Worm (Caenorhabditis elegans) whole organism, mixed stage, embryonic: ENCODE data around the gene acr-24.

Experiments used
- M03D4.4 ChIP-seq: sonication (generic microtip); optimal IDR thresholded peaks from 2 replicates; lab custom pipeline; 2017; ENCODE audit warnings: mild to moderate bottlenecking, missing genetic modification characterization, missing compliant biosample characterization
- ces-1 ChIP-seq: fragments of 150-350 bp; optimal IDR thresholded peaks from 2 replicates; lab custom pipeline; 2014; ENCODE audit warnings: missing biosample characterization, missing genetic modification reagents, missing genetic modification characterization
- elt-1 ChIP-seq: sonication (generic microtip); optimal IDR thresholded peaks from 2 replicates; lab custom pipeline; 2017; ENCODE audit warnings: missing genetic modification characterization, mild to moderate bottlenecking, missing compliant biosample characterization, antibody characterized with exemption, moderate library complexity, borderline replicate concordance; ENCODE audit not compliant: insufficient read depth
- lin-13 ChIP-seq: fragments of 150-350 bp; optimal IDR thresholded peaks from 2 replicates; lab custom pipeline; 2014; ENCODE audit warnings: missing biosample characterization, missing genetic modification characterization
- lsy-2 ChIP-seq: fragments of 150-350 bp; optimal IDR thresholded peaks from 2 replicates; lab custom pipeline; 2014; ENCODE audit warnings: missing biosample characterization, missing genetic modification characterization
- mab-5 ChIP-seq: fragments of 150-350 bp; optimal IDR thresholded peaks from 2 replicates; lab custom pipeline; 2014; ENCODE audit warnings: missing biosample characterization, missing genetic modification characterization
- nhr-237 ChIP-seq: fragments of 150-350 bp; optimal IDR thresholded peaks from 2 replicates; lab custom pipeline; 2014; ENCODE audit warnings: missing biosample characterization, missing genetic modification characterization
- nhr-28 ChIP-seq: fragments of 150-350 bp; optimal IDR thresholded peaks from 2 replicates; lab custom pipeline; 2014; ENCODE audit warnings: missing biosample characterization, missing genetic modification characterization
- nhr-76 ChIP-seq: sonication (generic microtip); optimal IDR thresholded peaks from 2 replicates; lab custom pipeline; 2017; ENCODE audit warnings: missing biosample characterization, missing genetic modification characterization
- snpc-4 ChIP-seq: fragments of 150-350 bp; optimal IDR thresholded peaks from 2 replicates; lab custom pipeline; 2014; ENCODE audit warnings: missing biosample characterization, missing genetic modification characterization
- unc-62 ChIP-seq: fragments of 150-350 bp; optimal IDR thresholded peaks from 2 replicates; lab custom pipeline; 2014; ENCODE audit warnings: missing biosample characterization, missing genetic modification reagents, missing genetic modification characterization
- zip-8 ChIP-seq: fragments of 150-350 bp; optimal IDR thresholded peaks from 2 replicates; lab custom pipeline; 2014; ENCODE audit warnings: missing biosample characterization, missing genetic modification characterization

DNA sequence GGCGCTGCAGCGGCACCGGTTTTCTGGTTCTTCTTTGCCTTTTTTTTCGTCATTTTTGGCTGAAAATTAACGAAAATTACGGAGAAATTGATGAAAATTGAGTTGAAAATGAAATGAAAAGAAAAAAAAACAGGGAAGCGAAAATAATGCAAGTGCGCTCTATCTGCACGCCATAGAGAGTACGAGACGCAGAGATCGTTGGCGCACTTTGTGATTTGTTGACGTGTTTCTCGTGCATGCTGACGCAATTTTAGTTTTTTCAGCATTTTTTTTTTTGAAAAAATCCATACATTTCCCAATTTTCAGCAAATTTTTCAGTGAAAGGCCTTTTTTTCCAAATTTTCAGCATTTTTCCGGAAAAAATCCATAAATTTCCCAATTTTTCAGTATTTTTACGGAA lies 25.9 kb upstream of the acr-24 start, which contains the start of gene ntl-11:
- no peak for TF ChIP-seq snpc-4 (tag; lab: Kevin White, UChicago)
- peak; percentile 22 for TF ChIP-seq nhr-28 (tag; lab: Kevin White, UChicago)
- peak; percentile 87 for TF ChIP-seq lsy-2 (tag; lab: Kevin White, UChicago)
- TF ChIP-seq mab-5 = peak; percentile 30
- peak; percentile 95 for TF ChIP-seq nhr-237 (tag; lab: Kevin White, UChicago)
- peak; percentile 59 for TF ChIP-seq unc-62 (GFP tag; lab: Kevin White, UChicago)
- TF ChIP-seq lin-13 = peak; percentile 96
- TF ChIP-seq elt-1 (tag; lab: Kevin White, UChicago) = no peak
- no peak for TF ChIP-seq nhr-76 (tag; lab: Kevin White, UChicago)
- peak; percentile 81 for TF ChIP-seq ces-1 (GFP tag; lab: Kevin White, UChicago)
- no peak for TF ChIP-seq zip-8 (tag; lab: Kevin White, UChicago)
- peak; percentile 62 for TF ChIP-seq M03D4.4 (tag; lab: Kevin White, UChicago)
